Fruit fly (Drosophila melanogaster) S2 (cell line): ENCODE data around the gene CG11951.

ENCODE experiments used
- CG8478 ChIP-seq: fragments of >200 bp; optimal IDR thresholded peaks from 2 replicates; lab custom pipeline; 2018
- CTCF ChIP-seq, 2 experiments: fragments of >200 bp; optimal IDR thresholded peaks; 2 replicates each; lab custom pipeline; 2018

CG11951 gene

dm6 chr3R:29212534-29212933 lies 26.0 kb downstream of the CG11951 start:
- no peak for TF ChIP-seq CTCF (optimal IDR thresholded peaks at IDR 0.05; lab: Kevin White, UChicago)
- TF ChIP-seq CG8478 (lab: Kevin White, UChicago): no peak

dm6 chr3R:29211702-29212101 lies 26.8 kb downstream of the CG11951 start:
- TF ChIP-seq CG8478 (lab: Kevin White, UChicago): no peak
- TF ChIP-seq CTCF (optimal IDR thresholded peaks at IDR 0.05; lab: Kevin White, UChicago): no peak

dm6 chr3R:29210542-29211393 lies 27.8 kb downstream of the CG11951 start:
- TF ChIP-seq CG8478 (lab: Kevin White, UChicago) (no peak), CTCF (optimal IDR thresholded peaks at IDR 0.05; lab: Kevin White, UChicago) (no peak)

dm6 chr3R:29210091-29210490 lies 28.4 kb downstream of the CG11951 start:
- TF ChIP-seq CTCF (optimal IDR thresholded peaks at IDR 0.05; lab: Kevin White, UChicago) (no peak), CG8478 (lab: Kevin White, UChicago) (no peak)

- TF ChIP-seq CTCF (optimal IDR thresholded peaks at IDR 0.05; lab: Kevin White, UChicago): no peak
- TF ChIP-seq CG8478 (lab: Kevin White, UChicago): no peak
Observed at dm6 chr3R:29207996-29208395, 30.5 kb downstream of the CG11951 start.

dm6 chr3R:29207012-29207656 lies 31.4 kb downstream of the CG11951 start:
- TF ChIP-seq CG8478 (lab: Kevin White, UChicago) (no peak), CTCF (optimal IDR thresholded peaks at IDR 0.05; lab: Kevin White, UChicago) (no peak)

dm6 chr3R:29206198-29207011 lies 32.1 kb downstream of the CG11951 start:
- TF ChIP-seq CTCF (optimal IDR thresholded peaks at IDR 0.05; lab: Kevin White, UChicago) (no peak), CG8478 (lab: Kevin White, UChicago) (no peak)

dm6 chr3R:29204612-29205480 lies 33.7 kb downstream of the CG11951 start:
- TF ChIP-seq CTCF (optimal IDR thresholded peaks at IDR 0.05; lab: Kevin White, UChicago): no peak
- no peak for TF ChIP-seq CG8478 (lab: Kevin White, UChicago)

- TF ChIP-seq CTCF (optimal IDR thresholded peaks at IDR 0.05; lab: Kevin White, UChicago) (no peak), CG8478 (lab: Kevin White, UChicago) (no peak)
Observed at dm6 chr3R:29204033-29204432, 34.5 kb downstream of the CG11951 start, which contains the start of gene Cyt-c1L. TSS of gene Cyt-c1L (minus strand) at chr3R:29204133.

dm6 chr3R:29202418-29202817 lies 36.1 kb downstream of the CG11951 start, which contains the start of gene Mesh1:
TSS of gene Mesh1 (minus strand) at chr3R:29202525.
- TF ChIP-seq CG8478 (lab: Kevin White, UChicago) (peak; percentile 5), CTCF (optimal IDR thresholded peaks at IDR 0.05; lab: Kevin White, UChicago) (no peak)

- TF ChIP-seq CTCF (optimal IDR thresholded peaks at IDR 0.05; lab: Kevin White, UChicago) (no peak), CG8478 (lab: Kevin White, UChicago) (no peak)
Observed at dm6 chr3R:29199807-29200693, 38.5 kb downstream of the CG11951 start, which contains the start of gene CG11899. TSS of gene CG11899 (plus strand) at chr3R:29200454.

dm6 chr3R:29198299-29198698 lies 40.2 kb downstream of the CG11951 start:
- TF ChIP-seq CG8478 (lab: Kevin White, UChicago): no peak
- TF ChIP-seq CTCF (optimal IDR thresholded peaks at IDR 0.05; lab: Kevin White, UChicago): no peak
